Fruit fly (Drosophila melanogaster) whole organism, adult: Measurements from ENCODE around the gene Pgm1.

Experiments
- CG11617 ChIP-seq: fragments of 200-800 bp; sonication (Bioruptor generic); optimal IDR thresholded peaks from 2 replicates; lab custom pipeline; 2017; ENCODE audit warnings: mild to moderate bottlenecking, missing biosample characterization, missing genetic modification reagents, missing genetic modification characterization
- CG12768 ChIP-seq: fragments of 200-800 bp; sonication (Bioruptor generic); optimal IDR thresholded peaks from 2 replicates; lab custom pipeline; 2017; ENCODE audit warnings: missing biosample characterization, missing genetic modification characterization, mild to moderate bottlenecking, moderate library complexity, missing genetic modification reagents
- CG14711 ChIP-seq: fragments of 200-800 bp; sonication (Bioruptor generic); optimal IDR thresholded peaks from 2 replicates; lab custom pipeline; 2018; ENCODE audit warnings: missing biosample characterization, mild to moderate bottlenecking, missing genetic modification characterization, moderate library complexity
- CG5204 ChIP-seq: fragments of 200-800 bp; sonication (Bioruptor generic); optimal IDR thresholded peaks from 2 replicates; lab custom pipeline; 2016; ENCODE audit warnings: missing biosample characterization, missing genetic modification characterization
- CG7101 ChIP-seq: fragments of 200-800 bp; sonication (Bioruptor generic); optimal IDR thresholded peaks from 2 replicates; lab custom pipeline; 2018; ENCODE audit warnings: missing biosample characterization, mild to moderate bottlenecking, missing genetic modification characterization, moderate library complexity
- Clk ChIP-seq: fragments of 200-800 bp; sonication (Bioruptor generic); optimal IDR thresholded peaks from 2 replicates; lab custom pipeline; 2017; ENCODE audit warnings: missing biosample characterization, missing genetic modification characterization
- Crg-1 ChIP-seq: fragments of 200-800 bp; sonication (Bioruptor generic); optimal IDR thresholded peaks from 2 replicates; lab custom pipeline; 2016; ENCODE audit warnings: missing biosample characterization, missing genetic modification characterization
- Hr96 ChIP-seq: fragments of 200-800 bp; sonication (Bioruptor generic); optimal IDR thresholded peaks from 2 replicates; lab custom pipeline; 2016; ENCODE audit warnings: missing biosample characterization, missing genetic modification characterization
- Mnt ChIP-seq: fragments of 200-800 bp; sonication (Bioruptor generic); optimal IDR thresholded peaks from 2 replicates; lab custom pipeline; 2016; ENCODE audit warnings: missing biosample characterization, mild to moderate bottlenecking, missing genetic modification characterization
- bab1 ChIP-seq: fragments of 200-800 bp; sonication (Bioruptor generic); optimal IDR thresholded peaks from 3 replicates; lab custom pipeline; 2019; ENCODE audit warnings: missing biosample characterization, mild to moderate bottlenecking, missing genetic modification characterization, moderate library complexity
- cic ChIP-seq: fragments of 200-800 bp; sonication (Bioruptor generic); optimal IDR thresholded peaks from 2 replicates; lab custom pipeline; 2017; ENCODE audit warnings: missing biosample characterization, mild to moderate bottlenecking, missing genetic modification characterization, moderate library complexity
- cnc ChIP-seq, 2 experiments: fragments of >200 bp; optimal IDR thresholded peaks; 2 replicates each; lab custom pipeline; 2017
- kay ChIP-seq: fragments of 200-800 bp; sonication (Bioruptor generic); peaks from one replicate; lab custom pipeline; 2016; ENCODE audit warnings: missing biosample characterization, missing genetic modification characterization, borderline replicate concordance

DNA sequence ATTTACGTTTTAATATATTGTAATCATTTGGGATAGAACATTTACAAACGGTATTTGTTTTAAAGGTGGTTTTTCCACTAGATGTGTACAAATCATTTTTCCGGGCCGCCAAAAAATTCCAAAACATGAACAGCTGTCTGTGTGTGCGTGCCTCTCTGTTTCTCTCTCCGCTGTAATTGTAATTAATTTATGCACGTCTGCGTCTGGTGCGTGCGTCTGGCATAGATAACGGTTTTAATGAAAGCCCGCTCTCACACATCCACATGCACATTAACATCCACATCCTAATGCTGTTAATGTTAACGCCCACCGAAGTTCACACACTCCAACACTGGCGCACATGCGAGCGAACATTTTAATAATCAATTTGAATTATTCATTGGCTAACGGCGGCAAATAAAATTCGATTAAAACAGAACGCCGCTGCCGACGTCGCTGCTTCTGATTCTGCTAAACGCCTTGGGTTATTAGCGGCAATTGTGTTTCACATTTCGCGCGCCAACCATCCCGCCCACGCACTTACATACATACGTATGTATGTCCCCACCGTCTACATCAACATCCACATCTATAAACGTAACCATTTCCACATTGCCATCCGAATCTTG lies 17.7 kb upstream of the Pgm1 start:
- TF ChIP-seq CG5204 (no peak), cnc (optimal IDR thresholded peaks at IDR 0.05; lab: Kevin White, UChicago) (no peak), Crg-1 (GFP tag; lab: Kevin White, UChicago) (no peak), Hr96 (no peak), Mnt (GFP tag; lab: Kevin White, UChicago) (no peak), bab1 (no peak), CG14711 (no peak), CG7101 (tag; lab: Kevin White, UChicago) (no peak), kay (GFP tag; lab: Kevin White, UChicago) (no peak), cic (no peak), Clk (GFP tag; lab: Kevin White, UChicago) (no peak), CG11617 (no peak), CG12768 (GFP tag; lab: Kevin White, UChicago) (no peak)
